Fruit fly (Drosophila melanogaster) whole organism, embryonic: ENCODE results near the gene ZnT63C.

Source experiments
- CG10147 ChIP-seq: fragments of 200-800 bp; sonication (Bioruptor generic); optimal IDR thresholded peaks from 2 replicates; lab custom pipeline; 2019; ENCODE audit warnings: missing biosample characterization, mild to moderate bottlenecking, missing genetic modification characterization, moderate library complexity
- CG10209 ChIP-seq: fragments of 200-800 bp; sonication (Bioruptor generic); optimal IDR thresholded peaks from 3 replicates; lab custom pipeline; 2017; ENCODE audit warnings: missing biosample characterization, mild to moderate bottlenecking, missing genetic modification characterization, missing genetic modification reagents
- CG10654 ChIP-seq: fragments of 200-800 bp; sonication (Bioruptor generic); optimal IDR thresholded peaks from 2 replicates; lab custom pipeline; 2016; ENCODE audit warnings: missing biosample characterization, missing genetic modification characterization
- CG11723 ChIP-seq: fragments of 200-800 bp; sonication (Bioruptor generic); optimal IDR thresholded peaks from 2 replicates; lab custom pipeline; 2017; ENCODE audit warnings: missing biosample characterization, mild to moderate bottlenecking, missing genetic modification characterization
- CG15073 ChIP-seq: fragments of 200-800 bp; sonication (Bioruptor generic); optimal IDR thresholded peaks from 2 replicates; lab custom pipeline; 2016; ENCODE audit warnings: missing biosample characterization, missing genetic modification characterization
- CG17328 ChIP-seq: fragments of 200-800 bp; sonication (Bioruptor generic); IDR thresholded peaks from 2 replicates; pipeline ENCODE4 v1.3.6; 2022; ENCODE audit warnings: missing biosample characterization, missing genetic modification characterization
- CG17359 ChIP-seq: fragments of 200-800 bp; sonication (Bioruptor generic); optimal IDR thresholded peaks from 3 replicates; lab custom pipeline; 2018; ENCODE audit warnings: missing biosample characterization, mild to moderate bottlenecking, missing genetic modification characterization, moderate library complexity
- CG18011 ChIP-seq: fragments of 200-800 bp; sonication (Bioruptor generic); optimal IDR thresholded peaks from 2 replicates; lab custom pipeline; 2017; ENCODE audit warnings: missing biosample characterization, missing genetic modification characterization, mild to moderate bottlenecking, moderate library complexity, missing genotype
- CG18476 ChIP-seq: fragments of 200-800 bp; sonication (Bioruptor generic); optimal IDR thresholded peaks from 2 replicates; lab custom pipeline; 2016; ENCODE audit warnings: missing biosample characterization, mild to moderate bottlenecking, missing genetic modification characterization
- CG32772 ChIP-seq: fragments of 200-800 bp; sonication (Bioruptor generic); IDR thresholded peaks from 2 replicates; pipeline ENCODE4 v1.3.6; 2022; ENCODE audit warnings: missing biosample characterization, missing genetic modification characterization
- CG33213 ChIP-seq: fragments of 200-800 bp; sonication (Bioruptor generic); optimal IDR thresholded peaks from 3 replicates; lab custom pipeline; 2016; ENCODE audit warnings: missing biosample characterization, missing genetic modification characterization
- CG34376 ChIP-seq: fragments of 200-800 bp; sonication (Bioruptor generic); optimal IDR thresholded peaks from 2 replicates; lab custom pipeline; 2018; ENCODE audit warnings: missing biosample characterization, mild to moderate bottlenecking, missing genetic modification characterization
- CG3995 ChIP-seq: fragments of 200-800 bp; sonication (Bioruptor generic); optimal IDR thresholded peaks from 3 replicates; lab custom pipeline; 2016; ENCODE audit warnings: missing biosample characterization, missing genetic modification characterization
- CG4404 ChIP-seq: fragments of 200-800 bp; sonication (Bioruptor generic); IDR thresholded peaks from 2 replicates; pipeline ENCODE4 v1.3.6; 2022; ENCODE audit warnings: missing biosample characterization, missing genetic modification characterization
- CG4854 ChIP-seq: fragments of 200-800 bp; sonication (Bioruptor generic); optimal IDR thresholded peaks from 2 replicates; lab custom pipeline; 2016; ENCODE audit warnings: missing biosample characterization, missing genetic modification characterization, inconsistent platforms
- CG6689 ChIP-seq: fragments of 200-800 bp; sonication (Bioruptor generic); IDR thresholded peaks from 2 replicates; pipeline ENCODE4 v1.3.6; 2022; ENCODE audit warnings: missing biosample characterization, missing genetic modification characterization
- CG7271 ChIP-seq: fragments of 200-800 bp; sonication (Bioruptor generic); optimal IDR thresholded peaks from 2 replicates; lab custom pipeline; 2018; ENCODE audit warnings: missing biosample characterization, mild to moderate bottlenecking, missing genetic modification characterization, moderate library complexity
- CG7745 ChIP-seq: fragments of 200-800 bp; sonication (Bioruptor generic); optimal IDR thresholded peaks from 2 replicates; lab custom pipeline; 2018; ENCODE audit warnings: missing biosample characterization, mild to moderate bottlenecking, missing genetic modification characterization, moderate library complexity
- CG9215 ChIP-seq: fragments of 200-800 bp; sonication (Bioruptor generic); IDR thresholded peaks from 2 replicates; pipeline ENCODE4 v1.3.6; 2022; ENCODE audit warnings: missing biosample characterization, missing genetic modification characterization
- CG9797 ChIP-seq: fragments of 200-800 bp; sonication (Bioruptor generic); optimal IDR thresholded peaks from 3 replicates; lab custom pipeline; 2018; ENCODE audit warnings: missing biosample characterization, mild to moderate bottlenecking, missing genetic modification characterization
- CG9817 ChIP-seq: fragments of 200-800 bp; sonication (Bioruptor generic); optimal IDR thresholded peaks from 2 replicates; lab custom pipeline; 2018; ENCODE audit warnings: missing biosample characterization, mild to moderate bottlenecking, missing genetic modification characterization, moderate library complexity
- Dref ChIP-seq: fragments of 200-800 bp; sonication (Bioruptor generic); IDR thresholded peaks from 2 replicates; pipeline ENCODE4 v1.3.6; 2022; ENCODE audit warnings: missing biosample characterization, missing genetic modification characterization
- Elba2 ChIP-seq: fragments of 200-800 bp; sonication (Bioruptor generic); optimal IDR thresholded peaks from 3 replicates; lab custom pipeline; 2016; ENCODE audit warnings: missing biosample characterization, missing genetic modification characterization
- GATAe ChIP-seq: fragments of 200-800 bp; sonication (Bioruptor generic); conservative IDR thresholded peaks from 2 replicates; pipeline ENCODE4 v1.3.6; 2022; ENCODE audit warnings: missing biosample characterization, missing genetic modification characterization
- HLH54F ChIP-seq: fragments of 200-800 bp; sonication (Bioruptor generic); optimal IDR thresholded peaks from 3 replicates; lab custom pipeline; 2016; ENCODE audit warnings: missing biosample characterization, missing genetic modification characterization
- Hr39 ChIP-seq: fragments of >200 bp; optimal IDR thresholded peaks from 2 replicates; lab custom pipeline; 2017
- MTF-1 ChIP-seq: fragments of 200-800 bp; sonication (Bioruptor generic); optimal IDR thresholded peaks from 2 replicates; lab custom pipeline; 2018; ENCODE audit warnings: missing biosample characterization, mild to moderate bottlenecking, missing genetic modification characterization, borderline replicate concordance
- Med ChIP-seq: fragments of 200-800 bp; sonication (Bioruptor generic); peaks from one replicate; lab custom pipeline; 2016; ENCODE audit warnings: missing biosample characterization, missing genetic modification characterization, mild to moderate bottlenecking, inconsistent platforms, moderate library complexity
- Sry-β ChIP-seq: fragments of 200-800 bp; sonication (Bioruptor generic); optimal IDR thresholded peaks from 2 replicates; lab custom pipeline; 2018; ENCODE audit warnings: missing biosample characterization, mild to moderate bottlenecking, missing genetic modification characterization, moderate library complexity
- Sry-δ ChIP-seq: fragments of 200-800 bp; sonication (Bioruptor generic); optimal IDR thresholded peaks from 2 replicates; lab custom pipeline; 2016; ENCODE audit warnings: missing biosample characterization, missing genetic modification characterization
- Stat92E ChIP-seq, 3 experiments: fragments of >200 bp in 2 of 3; fragments of 200-800 bp in 1 of 3; sonication (Bioruptor generic) in 1 of 3; optimal IDR thresholded peaks; 2 replicates each; lab custom pipeline; 2017 to 2019; ENCODE audit warnings: missing biosample characterization in 3 of 3, missing genetic modification characterization in 3 of 3, mild to moderate bottlenecking in 1 of 3, moderate library complexity in 1 of 3
- amos ChIP-seq: fragments of 200-800 bp; sonication (Bioruptor generic); IDR thresholded peaks from 2 replicates; pipeline ENCODE4 v1.3.6; 2022; ENCODE audit warnings: missing biosample characterization, missing genetic modification characterization; ENCODE audit not compliant: partially characterized antibody
- br ChIP-seq: fragments of >200 bp; optimal IDR thresholded peaks from 2 replicates; lab custom pipeline; 2017
- crc ChIP-seq: fragments of 200-800 bp; sonication (Bioruptor generic); optimal IDR thresholded peaks from 2 replicates; lab custom pipeline; 2016; ENCODE audit warnings: missing biosample characterization, missing genetic modification characterization
- danr ChIP-seq: fragments of 200-800 bp; sonication (Bioruptor generic); IDR thresholded peaks from 2 replicates; pipeline ENCODE4 v1.3.6; 2022; ENCODE audit warnings: missing biosample characterization, missing genetic modification characterization
- fd3F ChIP-seq: fragments of 200-800 bp; sonication (Bioruptor generic); optimal IDR thresholded peaks from 2 replicates; lab custom pipeline; 2018; ENCODE audit warnings: missing biosample characterization, mild to moderate bottlenecking, missing genetic modification characterization, moderate library complexity
- grau ChIP-seq: fragments of 200-800 bp; optimal IDR thresholded peaks from 3 replicates; lab custom pipeline; 2019; ENCODE audit warnings: missing biosample characterization, mild to moderate bottlenecking, missing genetic modification characterization, moderate library complexity
- gsb-n ChIP-seq: fragments of 200-800 bp; sonication (Bioruptor generic); optimal IDR thresholded peaks from 3 replicates; lab custom pipeline; 2018; ENCODE audit warnings: missing biosample characterization, mild to moderate bottlenecking, missing genetic modification characterization
- hb ChIP-seq: fragments of 200-800 bp; sonication (Bioruptor generic); IDR thresholded peaks from 3 replicates; pipeline ENCODE4 v1.3.6; 2022; ENCODE audit warnings: missing biosample characterization, missing genetic modification characterization; ENCODE audit not compliant: partially characterized antibody
- maf-S ChIP-seq: fragments of 200-800 bp; sonication (Bioruptor generic); optimal IDR thresholded peaks from 2 replicates; lab custom pipeline; 2016; ENCODE audit warnings: missing biosample characterization, missing genetic modification characterization
- nom ChIP-seq: fragments of 200-800 bp; sonication (Bioruptor generic); optimal IDR thresholded peaks from 2 replicates; lab custom pipeline; 2017; ENCODE audit warnings: missing biosample characterization, missing genetic modification characterization, mild to moderate bottlenecking, moderate library complexity, missing genetic modification reagents
- p53 ChIP-seq: fragments of 200-800 bp; sonication (Bioruptor generic); optimal IDR thresholded peaks from 2 replicates; lab custom pipeline; 2016; ENCODE audit warnings: missing biosample characterization, missing genetic modification characterization
- pho ChIP-seq: fragments of 200-800 bp; sonication (Bioruptor generic); optimal IDR thresholded peaks from 2 replicates; lab custom pipeline; 2016; ENCODE audit warnings: missing biosample characterization, missing genetic modification characterization
- salm ChIP-seq: fragments of 200-800 bp; sonication (Bioruptor generic); optimal IDR thresholded peaks from 2 replicates; lab custom pipeline; 2018; ENCODE audit warnings: missing biosample characterization, mild to moderate bottlenecking, missing genetic modification characterization
- sna ChIP-seq: fragments of 200-800 bp; sonication (Bioruptor generic); IDR thresholded peaks from 2 replicates; pipeline ENCODE4 v1.3.6; 2022; ENCODE audit warnings: missing biosample characterization, missing genetic modification characterization; ENCODE audit not compliant: partially characterized antibody
- ssp ChIP-seq: fragments of 200-800 bp; sonication (Bioruptor generic); IDR thresholded peaks from 2 replicates; pipeline ENCODE4 v1.3.6; 2022; ENCODE audit warnings: missing biosample characterization, missing genetic modification characterization
- tin ChIP-seq: fragments of 200-800 bp; sonication (Bioruptor generic); optimal IDR thresholded peaks from 3 replicates; lab custom pipeline; 2016; ENCODE audit warnings: missing biosample characterization, missing genetic modification characterization
- toy ChIP-seq: fragments of 200-800 bp; sonication (Bioruptor generic); IDR thresholded peaks from 2 replicates; pipeline ENCODE4 v1.3.6; 2022; ENCODE audit warnings: missing biosample characterization, missing genetic modification characterization
- unpg ChIP-seq: fragments of 200-800 bp; sonication (Bioruptor generic); optimal IDR thresholded peaks from 3 replicates; lab custom pipeline; 2018; ENCODE audit warnings: missing biosample characterization, mild to moderate bottlenecking, missing genetic modification characterization, moderate library complexity

The ZnT63C gene

dm6 chr3L:3325925-3326903 is 22.7 kb downstream of the ZnT63C start, which contains the start of gene Gtpx (continued):
- TF ChIP-seq CG9797 (GFP tag; lab: Kevin White, UChicago) (peak; percentile 87), Elba2 (GFP tag; lab: Kevin White, UChicago) (peak; percentile 23), CG15073 (no peak), hb (no peak), sna (no peak), CG18476 (peak; percentile 32), Sry-δ (GFP tag; lab: Kevin White, UChicago) (peak; percentile 26), p53 (GFP tag; lab: Kevin White, UChicago) (peak; percentile 31), Stat92E (GFP tag; optimal IDR thresholded peaks at IDR 0.05; lab: Kevin White, UChicago) (no peak), CG4404 (no peak), CG9215 (GFP tag; lab: Robert Waterston, UW) (no peak), nom (GFP tag; lab: Kevin White, UChicago) (peak; percentile 87), CG32772 (GFP tag; lab: Robert Waterston, UW) (no peak), toy (no peak), CG3995 (GFP tag; lab: Kevin White, UChicago) (peak; percentile 21), CG33213 (GFP tag; lab: Kevin White, UChicago) (peak; percentile 42), CG11723 (no peak), br (lab: Kevin White, UChicago) (no peak), salm (no peak), MTF-1 (GFP tag; lab: Kevin White, UChicago) (no peak), CG7745 (no peak), CG10209 (GFP tag; lab: Kevin White, UChicago) (peak; percentile 25), Med (GFP tag; lab: Kevin White, UChicago) (peak; percentile 85), maf-S (GFP tag; lab: Kevin White, UChicago) (peak; percentile 44), CG17359 (tag; lab: Kevin White, UChicago) (peak; percentile 9), ssp (GFP tag; lab: Robert Waterston, UW) (no peak), amos (GFP tag; lab: Robert Waterston, UW) (peak; percentile 46), CG10147 (GFP tag; lab: Kevin White, UChicago) (no peak), CG9817 (tag; lab: Kevin White, UChicago) (peak; percentile 65), HLH54F (peak; percentile 43), Dref (GFP tag; lab: Robert Waterston, UW) (peak; percentile 31; the same call in 1 of the 2 replicates), GATAe (GFP tag; lab: Robert Waterston, UW) (no peak), CG7271 (tag; lab: Kevin White, UChicago) (no peak), CG6689 (GFP tag; lab: Robert Waterston, UW) (no peak), pho (peak; percentile 54), CG34376 (GFP tag; lab: Kevin White, UChicago) (peak; percentile 5), danr (no peak), CG17328 (0 out of 2 replicates have a peak, but pooled peaks have one; percentile 41), tin (GFP tag; lab: Kevin White, UChicago) (peak; percentile 13), Sry-β (GFP tag; lab: Kevin White, UChicago) (no peak), CG4854 (GFP tag; lab: Kevin White, UChicago) (no peak), grau (tag; lab: Kevin White, UChicago) (peak; percentile 61), Hr39 (lab: Kevin White, UChicago) (no peak), crc (peak; percentile 66), fd3F (GFP tag; lab: Kevin White, UChicago) (peak; percentile 29), unpg (no peak), CG10654 (GFP tag; lab: Kevin White, UChicago) (peak; percentile 29), gsb-n (tag; lab: Kevin White, UChicago) (no peak), CG18011 (peak; percentile 34)
